Worm (Caenorhabditis elegans) whole organism, L2 larva: Measurements from ENCODE around the gene clec-38.

Source experiments
- F13H6.1 ChIP-seq: sonication (generic microtip); optimal IDR thresholded peaks from 2 replicates; lab custom pipeline; 2016; ENCODE audit warnings: missing genetic modification characterization, missing compliant biosample characterization
- ZK546.5 ChIP-seq: sonication (generic microtip); optimal IDR thresholded peaks from 2 replicates; lab custom pipeline; 2017; ENCODE audit warnings: missing biosample characterization, missing genetic modification characterization
- ama-1 ChIP-seq: fragments of 150-350 bp; optimal IDR thresholded peaks from 2 replicates; lab custom pipeline; 2018; ENCODE audit warnings: inconsistent platforms
- lin-11 ChIP-seq: fragments of 150-350 bp; sonication (generic microtip); optimal IDR thresholded peaks from 2 replicates; lab custom pipeline; 2014; ENCODE audit warnings: missing biosample characterization, missing genetic modification characterization, inconsistent platforms, mixed read lengths
- lin-13 ChIP-seq: fragments of 150-350 bp; optimal IDR thresholded peaks from 2 replicates; lab custom pipeline; 2014; ENCODE audit warnings: missing biosample characterization, missing genetic modification reagents, missing genetic modification characterization
- nhr-10 ChIP-seq: sonication (generic microtip); optimal IDR thresholded peaks from 2 replicates; lab custom pipeline; 2017; ENCODE audit warnings: missing biosample characterization, missing genetic modification characterization
- nhr-23 ChIP-seq: fragments of 150-350 bp; optimal IDR thresholded peaks from 2 replicates; lab custom pipeline; 2014; ENCODE audit warnings: missing biosample characterization, missing genetic modification reagents, missing genetic modification characterization
- sem-4 ChIP-seq: fragments of 150-350 bp; optimal IDR thresholded peaks from 2 replicates; lab custom pipeline; 2014; ENCODE audit warnings: missing biosample characterization, missing genetic modification reagents, missing genetic modification characterization
- sma-3 ChIP-seq: sonication (generic microtip); optimal IDR thresholded peaks from 2 replicates; lab custom pipeline; 2016; ENCODE audit warnings: missing genetic modification reagents, missing genetic modification characterization, missing compliant biosample characterization
- unc-39 ChIP-seq: fragments of 150-350 bp; optimal IDR thresholded peaks from 2 replicates; lab custom pipeline; 2014; ENCODE audit warnings: missing biosample characterization, missing genetic modification characterization
- ztf-4 ChIP-seq: fragments of 150-350 bp; optimal IDR thresholded peaks from 2 replicates; lab custom pipeline; 2014; ENCODE audit warnings: missing biosample characterization, missing genetic modification characterization

clec-38 gene

DNA sequence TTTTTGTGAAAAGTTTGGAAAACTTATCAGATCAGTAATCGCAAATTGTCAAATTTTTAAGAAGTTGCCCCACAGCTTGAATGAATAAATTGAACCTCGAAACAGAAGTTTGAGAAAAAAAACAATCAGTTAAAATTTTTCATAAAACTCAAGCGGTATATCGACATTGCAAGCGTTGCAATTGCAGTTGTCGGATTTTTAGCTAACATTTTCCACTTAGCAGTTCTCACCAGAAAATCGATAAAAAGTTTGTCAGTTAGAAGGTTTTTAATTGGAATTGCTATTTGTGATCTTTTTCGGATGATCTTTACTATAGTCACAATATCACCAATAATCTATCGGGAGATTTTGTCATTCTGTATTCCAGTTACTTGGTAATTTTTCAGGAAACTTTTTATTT is 49.7 kb downstream of the clec-38 start, which contains the start of gene srw-43:
TSS of gene srw-43 (plus strand) at position 301 of the 400 bp plus-strand sequence.
- TF ChIP-seq sma-3 (GFP tag; lab: Kevin White, UChicago) (no peak), lin-13 (GFP tag; lab: Kevin White, UChicago) (no peak), nhr-10 (tag; lab: Kevin White, UChicago) (no peak), ama-1 (lab: Kevin White, UChicago) (no peak), lin-11 (no peak), unc-39 (tag; lab: Kevin White, UChicago) (no peak), sem-4 (tag; lab: Kevin White, UChicago) (no peak), F13H6.1 (tag; lab: Kevin White, UChicago) (no peak), ztf-4 (tag; lab: Kevin White, UChicago) (no peak), ZK546.5 (no peak), nhr-23 (tag; lab: Kevin White, UChicago) (no peak)
